Fruit fly (Drosophila melanogaster) whole organism, wandering third instar larva: Measurements from ENCODE around the gene CG13404.
A peak's percentile ranks its signal among the peaks of the same experiment; 100 is the strongest.

Experiments used
- Abd-B ChIP-seq: fragments of >200 bp; optimal IDR thresholded peaks from 2 replicates; lab custom pipeline; 2017; ENCODE audit warnings: missing biosample characterization, missing genetic modification characterization
- CG32264 ChIP-seq: fragments of 200-800 bp; sonication (Bioruptor generic); optimal IDR thresholded peaks from 2 replicates; lab custom pipeline; 2016; ENCODE audit warnings: missing biosample characterization, missing genetic modification characterization
- CG9705 ChIP-seq: fragments of 200-800 bp; sonication (Bioruptor generic); optimal IDR thresholded peaks from 2 replicates; lab custom pipeline; 2018; ENCODE audit warnings: missing biosample characterization, mild to moderate bottlenecking, missing genetic modification characterization
- CrebA ChIP-seq: fragments of 200-800 bp; sonication (Bioruptor generic); optimal IDR thresholded peaks from 2 replicates; lab custom pipeline; 2016; ENCODE audit warnings: missing biosample characterization, mild to moderate bottlenecking, missing genetic modification characterization, borderline replicate concordance
- Dif ChIP-seq: fragments of 200-275, 200-300 bp; sonication (Bioruptor generic); optimal IDR thresholded peaks from 2 replicates; lab custom pipeline; 2018; ENCODE audit warnings: missing biosample characterization, missing genetic modification characterization; ENCODE audit not compliant: partially characterized antibody
- GATAd ChIP-seq: sonication (Bioruptor generic); optimal IDR thresholded peaks from 2 replicates; lab custom pipeline; 2016; ENCODE audit warnings: missing biosample characterization, missing genetic modification characterization
- HLH106 ChIP-seq: fragments of 200-800 bp; optimal IDR thresholded peaks from 3 replicates; lab custom pipeline; 2019; ENCODE audit warnings: missing biosample characterization, mild to moderate bottlenecking, missing genetic modification characterization, moderate library complexity
- Hnf4 ChIP-seq: fragments of 200-800 bp; sonication (Bioruptor generic); optimal IDR thresholded peaks from 2 replicates; lab custom pipeline; 2016; ENCODE audit warnings: missing biosample characterization, mild to moderate bottlenecking, missing genetic modification characterization
- Hr78 ChIP-seq: fragments of >200 bp; optimal IDR thresholded peaks from 2 replicates; lab custom pipeline; 2017; ENCODE audit warnings: missing biosample characterization, missing genetic modification characterization
- Hr83 ChIP-seq: fragments of 200-300 bp; sonication (Bioruptor generic); optimal IDR thresholded peaks from 2 replicates; lab custom pipeline; 2016; ENCODE audit warnings: missing biosample characterization, mild to moderate bottlenecking, missing genetic modification characterization, moderate library complexity; ENCODE audit not compliant: poor library complexity, severe bottlenecking
- Jra ChIP-seq: sonication (Bioruptor generic); optimal IDR thresholded peaks from 2 replicates; lab custom pipeline; 2016; ENCODE audit warnings: missing biosample characterization, missing genetic modification characterization
- Mio ChIP-seq: sonication (Bioruptor generic); optimal IDR thresholded peaks from 2 replicates; lab custom pipeline; 2016; ENCODE audit warnings: missing biosample characterization, missing genetic modification characterization
- N ChIP-seq: fragments of >200 bp; optimal IDR thresholded peaks from 2 replicates; lab custom pipeline; 2018; ENCODE audit warnings: missing biosample characterization, missing external identifiers, missing genetic modification characterization
- OdsH ChIP-seq: fragments of 200-800 bp; sonication (Bioruptor generic); optimal IDR thresholded peaks from 2 replicates; lab custom pipeline; 2016; ENCODE audit warnings: missing biosample characterization, mild to moderate bottlenecking, missing genetic modification characterization
- Rel ChIP-seq, 2 experiments: fragments of 200-800 bp; sonication (Bioruptor generic) in 1 of 2; optimal IDR thresholded peaks; 2 replicates in 1 of 2; 3 replicates in 1 of 2; lab custom pipeline; 2016 to 2019; ENCODE audit warnings: mild to moderate bottlenecking in 2 of 2, missing biosample characterization in 2 of 2, missing genetic modification characterization in 2 of 2, moderate library complexity in 1 of 2
- Sp1 ChIP-seq: fragments of 200-800 bp; sonication (Bioruptor generic); optimal IDR thresholded peaks from 3 replicates; lab custom pipeline; 2019; ENCODE audit warnings: missing biosample characterization, mild to moderate bottlenecking, missing genetic modification characterization, moderate library complexity
- Vsx2 ChIP-seq: fragments of 200-300, 225-300 bp; sonication (Bioruptor generic); optimal IDR thresholded peaks from 2 replicates; lab custom pipeline; 2018; ENCODE audit warnings: missing biosample characterization, missing genetic modification characterization; ENCODE audit not compliant: partially characterized antibody
- br ChIP-seq: fragments of 200-800 bp; sonication (Bioruptor generic); optimal IDR thresholded peaks from 2 replicates; lab custom pipeline; 2016; ENCODE audit warnings: missing biosample characterization, missing genetic modification characterization
- brk ChIP-seq: fragments of 200-800 bp; sonication (Bioruptor generic); optimal IDR thresholded peaks from 2 replicates; lab custom pipeline; 2016; ENCODE audit warnings: missing biosample characterization, mild to moderate bottlenecking, missing genetic modification characterization
- dl ChIP-seq, 2 experiments: fragments of 175-275, 200-275 bp in 1 of 2; fragments of 200-275 bp in 1 of 2; sonication (Bioruptor generic); optimal IDR thresholded peaks; lab custom pipeline; 2018; ENCODE audit warnings: mild to moderate bottlenecking in 2 of 2, missing biosample characterization in 2 of 2, missing genetic modification characterization in 2 of 2, moderate library complexity in 2 of 2; ENCODE audit not compliant: partially characterized antibody in 2 of 2, insufficient read depth in 1 of 2
- dmrt93B ChIP-seq: fragments of 200-800 bp; sonication (Bioruptor generic); optimal IDR thresholded peaks from 2 replicates; lab custom pipeline; 2018; ENCODE audit warnings: missing biosample characterization, mild to moderate bottlenecking, missing genetic modification characterization
- dsf ChIP-seq: sonication (Bioruptor generic); optimal IDR thresholded peaks from 2 replicates; lab custom pipeline; 2016; ENCODE audit warnings: missing biosample characterization, missing genetic modification characterization, borderline replicate concordance
- ey ChIP-seq: fragments of 200-800 bp; sonication (Bioruptor generic); optimal IDR thresholded peaks from 2 replicates; lab custom pipeline; 2016; ENCODE audit warnings: missing biosample characterization, missing genetic modification characterization
- foxo ChIP-seq, 2 experiments: fragments of 200-800 bp; sonication (Bioruptor generic); optimal IDR thresholded peaks; 2 replicates in 1 of 2; 3 replicates in 1 of 2; lab custom pipeline; 2016 to 2017; ENCODE audit warnings: missing biosample characterization in 2 of 2, missing genetic modification characterization in 2 of 2
- fru ChIP-seq: fragments of 200-800 bp; sonication (Bioruptor generic); optimal IDR thresholded peaks from 3 replicates; lab custom pipeline; 2016; ENCODE audit warnings: missing biosample characterization, mild to moderate bottlenecking, missing genetic modification characterization
- h ChIP-seq: fragments of 200-800 bp; sonication (Bioruptor generic); optimal IDR thresholded peaks from 3 replicates; lab custom pipeline; 2016; ENCODE audit warnings: missing biosample characterization, mild to moderate bottlenecking, missing genetic modification characterization
- lola ChIP-seq: fragments of >200 bp; optimal IDR thresholded peaks from 2 replicates; lab custom pipeline; 2017; ENCODE audit warnings: missing biosample characterization, missing genetic modification characterization
- pan ChIP-seq: fragments of >200 bp; optimal IDR thresholded peaks from 2 replicates; lab custom pipeline; 2017
- psq ChIP-seq: fragments of 200-800 bp; sonication (Bioruptor generic); optimal IDR thresholded peaks from 3 replicates; lab custom pipeline; 2017; ENCODE audit warnings: missing biosample characterization, mild to moderate bottlenecking, missing genetic modification characterization, moderate library complexity
- rgr ChIP-seq: fragments of 200-800 bp; sonication (Bioruptor generic); optimal IDR thresholded peaks from 3 replicates; lab custom pipeline; 2016; ENCODE audit warnings: missing biosample characterization, mild to moderate bottlenecking, missing genetic modification characterization
- sage ChIP-seq: fragments of 200-800 bp; sonication (Bioruptor generic); optimal IDR thresholded peaks from 2 replicates; lab custom pipeline; 2016; ENCODE audit warnings: missing biosample characterization, mild to moderate bottlenecking, missing genetic modification characterization
- sv ChIP-seq: fragments of 200-800 bp; sonication (Bioruptor generic); optimal IDR thresholded peaks from 3 replicates; lab custom pipeline; 2016; ENCODE audit warnings: missing biosample characterization, missing genetic modification characterization
- tai ChIP-seq: sonication (Bioruptor generic); optimal IDR thresholded peaks from 2 replicates; lab custom pipeline; 2016; ENCODE audit warnings: missing biosample characterization, missing genetic modification characterization
- woc ChIP-seq: sonication (Bioruptor generic); optimal IDR thresholded peaks from 2 replicates; lab custom pipeline; 2016; ENCODE audit warnings: missing biosample characterization, mild to moderate bottlenecking, missing genetic modification characterization

CG13404 gene

dm6 chrX:14247035-14247786 lies 18.8 kb downstream of the CG13404 start, which contains the start of gene mud:
TSS of gene mud (plus strand) at chrX:14247732.
- peak; percentile 14 for TF ChIP-seq woc (GFP tag; lab: Kevin White, UChicago)
- TF ChIP-seq foxo (GFP tag; optimal IDR thresholded peaks at IDR 0.05; lab: Kevin White, UChicago): peak in 1 of 2 experiments; percentile 14
- no peak for TF ChIP-seq psq (GFP tag; lab: Kevin White, UChicago)
- no peak for TF ChIP-seq N (GFP tag; lab: Kevin White, UChicago)
- TF ChIP-seq GATAd: no peak
- TF ChIP-seq Hr83 (GFP tag; lab: Kevin White, UChicago): no peak
- peak; percentile 14 for TF ChIP-seq HLH106 (tag; lab: Kevin White, UChicago)
- TF ChIP-seq lola: no peak
- TF ChIP-seq Hnf4 (GFP tag; lab: Kevin White, UChicago): no peak
- no peak for TF ChIP-seq CG32264 (GFP tag; lab: Kevin White, UChicago)
- no peak for TF ChIP-seq brk

- peak; percentile 12 for TF ChIP-seq rgr (GFP tag; lab: Kevin White, UChicago)
- no peak for TF ChIP-seq N (GFP tag; lab: Kevin White, UChicago)
- peak; percentile 29 for TF ChIP-seq HLH106 (tag; lab: Kevin White, UChicago)
- TF ChIP-seq woc (GFP tag; lab: Kevin White, UChicago): no peak
- TF ChIP-seq h (GFP tag; lab: Kevin White, UChicago): no peak
- TF ChIP-seq foxo (GFP tag; optimal IDR thresholded peaks at IDR 0.05; lab: Kevin White, UChicago): peak in 1 of 2 experiments; percentile 29
- TF ChIP-seq Rel (GFP tag; optimal IDR thresholded peaks at IDR 0.05; lab: Kevin White, UChicago): no peak
- peak; percentile 54 for TF ChIP-seq Rel (tag; optimal IDR thresholded peaks at IDR 0.05; lab: Kevin White, UChicago)
- TF ChIP-seq CrebA: no peak
- no peak for TF ChIP-seq Mio (GFP tag; lab: Kevin White, UChicago)
- TF ChIP-seq Jra: no peak
Measured at dm6 chrX:14242941-14243736, 22.9 kb downstream of the CG13404 start, which contains the start of gene CG32599. TSS of gene CG32599 (plus strand) at chrX:14243686.

dm6 chrX:14242479-14242878 lies 23.6 kb downstream of the CG13404 start, which contains the start of gene mRNA-cap:
TSS of gene mRNA-cap (minus strand) at chrX:14242822.
- no peak for TF ChIP-seq brk
- no peak for TF ChIP-seq br (GFP tag; lab: Kevin White, UChicago)
- no peak for TF ChIP-seq sage (GFP tag; lab: Kevin White, UChicago)
- no peak for TF ChIP-seq Jra
- no peak for TF ChIP-seq sv (GFP tag; lab: Kevin White, UChicago)
- TF ChIP-seq psq (GFP tag; lab: Kevin White, UChicago): no peak
- TF ChIP-seq N (GFP tag; lab: Kevin White, UChicago): no peak
- no peak for TF ChIP-seq GATAd
- no peak for TF ChIP-seq Hnf4 (GFP tag; lab: Kevin White, UChicago)
- no peak for TF ChIP-seq CG32264 (GFP tag; lab: Kevin White, UChicago)
- no peak for TF ChIP-seq Hr83 (GFP tag; lab: Kevin White, UChicago)
- no peak for TF ChIP-seq CG9705
- TF ChIP-seq rgr (GFP tag; lab: Kevin White, UChicago): no peak
- no peak for TF ChIP-seq lola
- TF ChIP-seq Abd-B (GFP tag; lab: Kevin White, UChicago): no peak
- no peak for TF ChIP-seq woc (GFP tag; lab: Kevin White, UChicago)

- TF ChIP-seq GATAd (peak; percentile 71), ey (GFP tag; lab: Kevin White, UChicago) (peak; percentile 88), br (GFP tag; lab: Kevin White, UChicago) (peak; percentile 85), dmrt93B (peak; percentile 86), Hr83 (GFP tag; lab: Kevin White, UChicago) (no peak), CrebA (no peak), tai (GFP tag; lab: Kevin White, UChicago) (no peak), Dif (GFP tag; lab: Kevin White, UChicago) (peak; percentile 98), pan (lab: Kevin White, UChicago) (no peak), lola (no peak), dsf (GFP tag; lab: Kevin White, UChicago) (no peak), fru (peak; percentile 92), rgr (GFP tag; lab: Kevin White, UChicago) (peak; percentile 85), Sp1 (GFP tag; lab: Kevin White, UChicago) (peak; percentile 70), Rel (GFP tag; optimal IDR thresholded peaks at IDR 0.05; lab: Kevin White, UChicago) (no peak), Rel (tag; optimal IDR thresholded peaks at IDR 0.05; lab: Kevin White, UChicago) (peak; percentile 56), psq (GFP tag; lab: Kevin White, UChicago) (peak; percentile 82), dl (GFP tag; optimal IDR thresholded peaks at IDR 0.05; lab: Kevin White, UChicago; ENCODE audit: insufficient read depth in 1 of 2, partially characterized antibody in 2 of 2) (peak in 1 of 2 experiments; percentile 68), Hr78 (GFP tag; lab: Kevin White, UChicago) (no peak), Jra (peak; percentile 80), HLH106 (tag; lab: Kevin White, UChicago) (peak; percentile 89), woc (GFP tag; lab: Kevin White, UChicago) (peak; percentile 90), CG9705 (peak; percentile 88), Vsx2 (GFP tag; lab: Kevin White, UChicago) (peak; percentile 99), OdsH (GFP tag; lab: Kevin White, UChicago) (peak; percentile 77), CG32264 (GFP tag; lab: Kevin White, UChicago) (peak; percentile 62), Abd-B (GFP tag; lab: Kevin White, UChicago) (no peak), Mio (GFP tag; lab: Kevin White, UChicago) (peak; percentile 27), sv (GFP tag; lab: Kevin White, UChicago) (peak; percentile 94)
Measured at dm6 chrX:14237873-14238394, 28.1 kb downstream of the CG13404 start, which contains the start of the genes Fbxl4 and Dus2. TSS of gene Fbxl4 (minus strand) at chrX:14237923. TSS of gene Dus2 (plus strand) at chrX:14237988.
